Worm (Caenorhabditis elegans) whole organism, L4/young adult: Measurements from ENCODE around the gene ptr-22.

ENCODE experiments used
- W03F9.2 ChIP-seq: fragments of 150-350 bp; optimal IDR thresholded peaks from 2 replicates; lab custom pipeline; 2014; ENCODE audit warnings: missing biosample characterization, missing genetic modification characterization
- dao-5 ChIP-seq: sonication (generic microtip); optimal IDR thresholded peaks from 2 replicates; lab custom pipeline; 2016; ENCODE audit warnings: missing genotype, missing genetic modification characterization, moderate library complexity, missing compliant biosample characterization
- him-1 ChIP-seq: sonication (generic microtip); optimal IDR thresholded peaks from 2 replicates; lab custom pipeline; 2016; ENCODE audit warnings: missing genotype, missing genetic modification reagents, missing genetic modification characterization, missing compliant biosample characterization

The ptr-22 gene

DNA sequence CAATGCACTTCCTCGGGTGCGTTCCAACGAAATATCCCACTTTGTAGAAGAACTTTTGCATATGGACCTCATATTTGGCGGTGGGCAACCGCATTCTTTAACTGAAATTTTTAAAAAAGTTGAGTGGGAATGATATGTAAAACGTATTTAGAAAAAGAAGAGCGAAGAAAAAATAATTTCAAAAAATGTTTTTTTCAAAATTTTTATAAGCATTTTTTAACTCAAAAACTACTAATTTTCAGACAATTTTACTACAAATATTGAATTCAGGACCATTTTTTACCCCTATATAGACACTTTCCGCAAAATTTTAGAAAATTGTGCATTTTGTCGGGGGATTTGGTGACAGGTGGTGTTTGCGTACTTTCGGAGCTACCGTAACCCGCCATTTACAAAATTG is at the start of gene ptr-22:
TSS of gene ptr-22 (minus strand) at position 101 of the 400 bp plus-strand sequence.
- TF ChIP-seq W03F9.2 (tag; lab: Kevin White, UChicago) (no peak), dao-5 (no peak), him-1 (tag; lab: Kevin White, UChicago) (no peak)

- TF ChIP-seq dao-5: no peak
- no peak for TF ChIP-seq W03F9.2 (tag; lab: Kevin White, UChicago)
- TF ChIP-seq him-1 (tag; lab: Kevin White, UChicago): no peak
Observed at ce11 chrV:18978301-18978700, 47.1 kb upstream of the ptr-22 start.

DNA sequence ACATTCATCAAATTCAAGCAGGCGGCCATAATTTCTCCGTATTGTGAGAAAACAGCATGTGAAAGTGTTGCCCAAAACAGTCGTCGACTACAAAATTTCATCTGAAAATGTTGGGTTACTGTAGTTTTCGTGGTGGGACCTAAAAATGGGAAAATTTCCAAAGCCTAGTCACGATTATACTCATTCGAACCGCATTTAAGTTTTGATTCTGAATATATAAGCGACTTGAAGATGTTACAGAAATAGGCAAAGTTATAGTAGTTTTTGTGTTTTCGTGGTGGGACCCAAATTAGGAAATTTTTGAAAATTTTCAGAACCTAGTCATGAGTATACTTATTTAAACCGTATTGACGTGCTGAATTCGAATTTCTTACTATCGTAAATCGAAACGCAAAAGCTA is 46.7 kb upstream of the ptr-22 start, which contains the start of gene Y39B6A.41:
TSS of gene Y39B6A.41 (minus strand) at position 101 of the 400 bp plus-strand sequence.
- TF ChIP-seq W03F9.2 (tag; lab: Kevin White, UChicago): no peak
- TF ChIP-seq dao-5: no peak
- TF ChIP-seq him-1 (tag; lab: Kevin White, UChicago): no peak

- TF ChIP-seq W03F9.2 (tag; lab: Kevin White, UChicago): no peak
- no peak for TF ChIP-seq him-1 (tag; lab: Kevin White, UChicago)
Observed at ce11 chrV:18976539-18976938, 45.4 kb upstream of the ptr-22 start.

DNA sequence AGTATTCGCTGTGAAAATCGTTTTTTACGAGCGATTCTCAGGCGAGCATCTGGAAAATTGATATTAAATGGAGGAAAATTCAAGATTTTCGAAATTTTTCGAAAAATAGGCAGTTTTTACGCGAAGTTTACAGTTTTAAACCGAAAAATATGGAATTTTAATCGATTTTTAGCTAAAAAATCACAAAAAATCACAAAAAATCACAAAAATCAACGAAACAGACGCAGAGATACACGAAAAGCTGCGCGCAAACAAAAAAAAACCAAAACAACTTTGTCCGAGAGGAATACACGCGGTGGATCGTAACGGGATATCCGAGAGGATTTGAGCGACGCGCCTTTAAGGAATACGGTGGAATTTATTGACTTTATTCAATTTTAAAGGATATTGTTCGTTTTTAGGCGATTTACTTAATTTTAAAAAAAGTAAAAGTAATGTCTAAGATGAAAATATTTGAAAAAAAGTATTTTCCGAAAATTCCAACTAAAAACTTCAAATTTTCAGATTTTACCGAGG is 38.5 kb upstream of the ptr-22 start, which contains the start of gene Y39B6A.42:
TSS of gene Y39B6A.42 (minus strand) at position 51 of the 516 bp plus-strand sequence.
- TF ChIP-seq him-1 (tag; lab: Kevin White, UChicago) (no peak), W03F9.2 (tag; lab: Kevin White, UChicago) (peak; percentile 1)

DNA sequence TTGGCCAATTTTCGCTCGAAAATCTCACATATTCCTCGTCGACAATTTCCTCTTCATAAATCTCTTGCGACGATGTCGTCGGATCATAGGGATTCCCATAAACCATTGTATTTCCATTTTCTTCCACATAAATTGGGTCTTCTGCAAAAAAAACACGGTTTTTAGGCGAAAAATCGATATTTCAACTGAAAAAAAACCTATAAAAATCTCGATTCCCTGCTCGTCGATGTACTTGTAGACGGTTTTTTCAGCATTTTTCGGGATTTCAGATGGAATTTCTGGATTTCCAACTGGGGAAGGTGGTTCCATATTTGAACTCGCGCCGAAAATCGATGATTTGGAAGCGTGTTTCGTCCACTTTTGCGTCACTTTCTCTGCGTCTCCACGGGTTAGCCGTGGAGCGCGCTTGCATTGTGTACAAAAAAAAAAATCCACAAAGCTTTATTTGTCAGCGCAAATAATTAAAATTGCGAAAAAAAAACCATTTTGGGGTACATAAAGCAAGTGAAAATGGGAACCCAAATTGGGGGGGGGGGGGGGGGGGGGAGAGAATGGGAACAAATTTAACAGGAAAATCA is 36.4 kb upstream of the ptr-22 start, which contains the start of gene Y39B6A.43:
TSS of gene Y39B6A.43 (minus strand) at position 351 of the 578 bp plus-strand sequence.
- TF ChIP-seq dao-5 (no peak), W03F9.2 (tag; lab: Kevin White, UChicago) (peak; percentile 90), him-1 (tag; lab: Kevin White, UChicago) (peak; percentile 92)

- no peak for TF ChIP-seq dao-5
- TF ChIP-seq him-1 (tag; lab: Kevin White, UChicago): no peak
- TF ChIP-seq W03F9.2 (tag; lab: Kevin White, UChicago): no peak
Observed at ce11 chrV:18960072-18960471, 28.9 kb upstream of the ptr-22 start, which contains the start of gene ztf-20. Gene ztf-20 (minus strand): TSS chrV:18960172.

- TF ChIP-seq him-1 (tag; lab: Kevin White, UChicago): no peak
- no peak for TF ChIP-seq dao-5
- no peak for TF ChIP-seq W03F9.2 (tag; lab: Kevin White, UChicago)
Observed at ce11 chrV:18957267-18957843, 26.2 kb upstream of the ptr-22 start, which contains the start of gene hrg-10. Gene hrg-10 (minus strand): TSS chrV:18957317.

DNA sequence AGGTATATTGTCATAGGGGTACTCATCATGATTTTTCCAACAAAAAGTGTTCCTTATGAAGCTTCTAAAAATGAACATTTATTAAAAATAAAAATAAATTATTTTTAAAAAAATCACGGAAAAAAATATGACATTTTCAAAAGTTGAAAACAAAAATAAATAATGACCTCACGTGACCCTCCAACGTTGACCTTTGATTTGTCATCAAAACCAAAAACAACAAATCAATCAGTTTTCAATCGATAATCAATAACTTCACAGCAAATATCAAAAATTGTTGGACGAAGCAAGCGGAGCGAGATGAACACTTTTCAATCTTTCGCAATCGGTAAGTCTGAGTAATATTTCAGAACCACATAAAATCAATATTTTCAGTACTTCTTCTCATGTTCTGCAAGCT is 9.2 kb upstream of the ptr-22 start, which contains the start of gene Y80D3A.8:
TSS of gene Y80D3A.8 (plus strand) at position 301 of the 400 bp plus-strand sequence.
- TF ChIP-seq him-1 (tag; lab: Kevin White, UChicago) (no peak), W03F9.2 (tag; lab: Kevin White, UChicago) (no peak), dao-5 (no peak)

ce11 chrV:18937578-18937977 is 6.4 kb upstream of the ptr-22 start:
- TF ChIP-seq W03F9.2 (tag; lab: Kevin White, UChicago) (no peak), dao-5 (no peak), him-1 (tag; lab: Kevin White, UChicago) (no peak)

DNA sequence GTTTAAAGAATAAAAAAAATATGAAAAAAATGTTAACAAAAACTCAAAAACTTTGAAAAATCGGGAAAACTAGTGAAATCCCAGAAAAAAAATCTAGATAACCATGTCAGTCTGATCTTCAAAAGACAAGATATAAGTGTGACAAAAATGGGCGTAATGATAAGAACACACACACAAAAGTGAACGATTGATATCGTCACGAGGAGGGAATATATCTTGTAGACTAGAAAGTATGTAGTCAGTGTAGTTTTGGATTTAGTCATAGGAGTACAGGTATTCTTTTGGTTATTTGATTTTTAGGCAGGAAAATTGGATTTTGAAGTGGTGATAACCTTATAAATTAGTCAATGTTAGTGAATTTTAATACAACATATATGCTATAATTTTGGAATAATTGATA is 3.4 kb upstream of the ptr-22 start:
- TF ChIP-seq W03F9.2 (tag; lab: Kevin White, UChicago) (no peak), dao-5 (no peak), him-1 (tag; lab: Kevin White, UChicago) (no peak)

DNA sequence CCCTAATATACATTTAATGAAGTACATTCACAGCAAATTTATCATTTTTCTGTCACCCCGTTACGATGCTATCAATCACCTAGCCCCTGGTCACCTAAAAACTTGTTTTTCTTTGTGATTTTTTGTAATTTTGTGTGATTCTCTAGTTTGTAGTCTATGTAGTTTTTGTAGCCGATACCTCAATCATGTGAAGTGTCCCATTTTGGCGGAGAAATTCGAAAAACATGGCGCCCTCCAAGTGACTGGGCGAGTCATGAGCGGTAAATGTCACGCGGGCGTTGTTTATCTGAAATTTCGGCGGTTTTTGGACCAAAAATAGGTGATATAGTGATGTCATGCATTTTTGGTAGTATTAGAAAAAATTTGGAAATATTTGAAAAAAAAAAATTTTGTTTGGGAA is 431 bp downstream of the ptr-22 start:
- TF ChIP-seq him-1 (tag; lab: Kevin White, UChicago) (no peak), W03F9.2 (tag; lab: Kevin White, UChicago) (no peak), dao-5 (no peak)

DNA sequence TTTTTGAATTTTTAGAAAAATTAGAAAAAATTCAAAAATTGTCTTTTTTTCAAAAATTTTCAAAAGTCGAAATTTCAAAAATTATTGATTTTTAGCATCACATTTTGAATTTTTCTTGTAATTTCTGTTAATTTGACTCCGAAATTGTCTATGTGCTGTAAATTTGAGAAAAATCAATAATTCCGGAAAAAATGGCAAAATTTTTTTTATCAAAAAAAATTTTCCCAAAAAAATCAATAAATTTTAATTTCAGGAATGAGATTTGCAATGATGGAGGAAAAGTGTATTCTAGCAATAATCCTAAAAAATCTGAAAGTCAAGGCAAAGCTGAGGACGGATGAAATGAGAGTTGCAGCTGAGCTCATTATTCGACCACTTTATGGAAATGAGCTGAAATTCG is 13.8 kb downstream of the ptr-22 start:
- TF ChIP-seq W03F9.2 (tag; lab: Kevin White, UChicago): no peak

- TF ChIP-seq him-1 (tag; lab: Kevin White, UChicago): no peak
- no peak for TF ChIP-seq dao-5
- no peak for TF ChIP-seq W03F9.2 (tag; lab: Kevin White, UChicago)
Observed at ce11 chrV:18913120-18913519, 18.1 kb downstream of the ptr-22 start.
